Fruit fly (Drosophila melanogaster) whole organism, embryonic: ENCODE data around the gene CG9444.
A peak's percentile ranks its signal among the peaks of the same experiment; 100 is the strongest.

Source experiments
- BEAF-32 ChIP-seq: fragments of 200-800 bp; sonication (Bioruptor generic); optimal IDR thresholded peaks from 3 replicates; lab custom pipeline; 2017; ENCODE audit warnings: missing biosample characterization, missing genetic modification characterization, mild to moderate bottlenecking, moderate library complexity, missing genetic modification reagents
- CG10543 ChIP-seq: fragments of 200-800 bp; sonication (Bioruptor generic); optimal IDR thresholded peaks from 3 replicates; lab custom pipeline; 2017; ENCODE audit warnings: missing biosample characterization, mild to moderate bottlenecking, missing genetic modification characterization, moderate library complexity
- CG11093 ChIP-seq: fragments of 200-800 bp; sonication (Bioruptor generic); IDR thresholded peaks from 3 replicates; pipeline ENCODE4 v1.3.6; 2022; ENCODE audit warnings: missing biosample characterization, missing genetic modification characterization
- CG13775 ChIP-seq: fragments of 200-800 bp; sonication (Bioruptor generic); optimal IDR thresholded peaks from 3 replicates; lab custom pipeline; 2017; ENCODE audit warnings: missing biosample characterization, mild to moderate bottlenecking, missing genetic modification characterization
- CG14710 ChIP-seq: fragments of 200-800 bp; sonication (Bioruptor generic); optimal IDR thresholded peaks from 3 replicates; lab custom pipeline; 2019; ENCODE audit warnings: missing biosample characterization, mild to moderate bottlenecking, missing genetic modification characterization, moderate library complexity
- CG15514 ChIP-seq: fragments of 200-800 bp; sonication (Bioruptor generic); optimal IDR thresholded peaks from 3 replicates; lab custom pipeline; 2017; ENCODE audit warnings: missing biosample characterization, missing genetic modification characterization, mild to moderate bottlenecking, moderate library complexity, missing genetic modification reagents
- CG16815 ChIP-seq: fragments of 200-800 bp; sonication (Bioruptor generic); optimal IDR thresholded peaks from 3 replicates; lab custom pipeline; 2017; ENCODE audit warnings: missing biosample characterization, mild to moderate bottlenecking, missing genetic modification characterization
- CG17385 ChIP-seq: fragments of 200-800 bp; sonication (Bioruptor generic); optimal IDR thresholded peaks from 3 replicates; lab custom pipeline; 2018; ENCODE audit warnings: missing biosample characterization, mild to moderate bottlenecking, missing genetic modification characterization
- CG2202 ChIP-seq: fragments of 200-800 bp; sonication (Bioruptor generic); optimal IDR thresholded peaks from 2 replicates; lab custom pipeline; 2018; ENCODE audit warnings: missing biosample characterization, mild to moderate bottlenecking, missing genetic modification characterization
- CG2875 ChIP-seq: fragments of 200-800 bp; sonication (Bioruptor generic); optimal IDR thresholded peaks from 2 replicates; lab custom pipeline; 2017; ENCODE audit warnings: missing biosample characterization, mild to moderate bottlenecking, missing genetic modification characterization, missing genetic modification reagents
- CG30431 ChIP-seq: fragments of 200-800 bp; sonication (Bioruptor generic); optimal IDR thresholded peaks from 2 replicates; lab custom pipeline; 2017; ENCODE audit warnings: missing biosample characterization, missing genetic modification characterization
- CG33213 ChIP-seq: fragments of 200-800 bp; sonication (Bioruptor generic); optimal IDR thresholded peaks from 3 replicates; lab custom pipeline; 2016; ENCODE audit warnings: missing biosample characterization, missing genetic modification characterization
- CG33557 ChIP-seq: fragments of 200-800 bp; sonication (Bioruptor generic); optimal IDR thresholded peaks from 2 replicates; lab custom pipeline; 2019; ENCODE audit warnings: missing biosample characterization, mild to moderate bottlenecking, missing genetic modification characterization, moderate library complexity
- CG3847 ChIP-seq: fragments of 200-800 bp; sonication (Bioruptor generic); IDR thresholded peaks from 2 replicates; pipeline ENCODE4 v1.3.6; 2022; ENCODE audit warnings: missing biosample characterization, missing genetic modification characterization
- CG6854 ChIP-seq: fragments of 200-800 bp; sonication (Bioruptor generic); optimal IDR thresholded peaks from 3 replicates; lab custom pipeline; 2017; ENCODE audit warnings: missing biosample characterization, mild to moderate bottlenecking, missing genetic modification characterization
- CG9437 ChIP-seq: fragments of 200-800 bp; sonication (Bioruptor generic); optimal IDR thresholded peaks from 2 replicates; lab custom pipeline; 2018; ENCODE audit warnings: missing biosample characterization, mild to moderate bottlenecking, missing genetic modification characterization
- CG9609 ChIP-seq: fragments of 200-800 bp; sonication (Bioruptor generic); optimal IDR thresholded peaks from 3 replicates; lab custom pipeline; 2016; ENCODE audit warnings: missing biosample characterization, missing genetic modification characterization
- Dfd ChIP-seq, 2 experiments: fragments of >200 bp; optimal IDR thresholded peaks; 2 replicates each; lab custom pipeline; 2017; ENCODE audit warnings: missing biosample characterization in 2 of 2, missing genetic modification characterization in 2 of 2
- Dp ChIP-seq: fragments of 200-800 bp; sonication (Bioruptor generic); optimal IDR thresholded peaks from 2 replicates; lab custom pipeline; 2018; ENCODE audit warnings: missing biosample characterization, mild to moderate bottlenecking, missing genetic modification characterization, moderate library complexity
- E2f2 ChIP-seq: fragments of 200-800 bp; sonication (Bioruptor generic); IDR thresholded peaks from 2 replicates; pipeline ENCODE4 v1.3.6; 2022; ENCODE audit warnings: missing biosample characterization, missing genetic modification characterization
- HLH54F ChIP-seq: fragments of 200-800 bp; sonication (Bioruptor generic); optimal IDR thresholded peaks from 3 replicates; lab custom pipeline; 2016; ENCODE audit warnings: missing biosample characterization, missing genetic modification characterization
- Hr51 ChIP-seq, 2 experiments: fragments of 200-800 bp; sonication (Bioruptor generic); optimal IDR thresholded peaks; 2 replicates in 1 of 2; 3 replicates in 1 of 2; lab custom pipeline; 2016 to 2018; ENCODE audit warnings: missing biosample characterization in 2 of 2, missing genetic modification characterization in 2 of 2, mild to moderate bottlenecking in 1 of 2, moderate library complexity in 1 of 2
- Kr ChIP-seq: fragments of 200-800 bp; sonication (Bioruptor generic); optimal IDR thresholded peaks from 2 replicates; lab custom pipeline; 2017; ENCODE audit warnings: missing biosample characterization, mild to moderate bottlenecking, missing genetic modification characterization
- Lpt ChIP-seq: fragments of >200 bp; optimal IDR thresholded peaks from 2 replicates; lab custom pipeline; 2018; ENCODE audit warnings: missing biosample characterization, missing genetic modification characterization
- MBD-R2 ChIP-seq: fragments of 200-800 bp; sonication (Bioruptor generic); IDR thresholded peaks from 2 replicates; pipeline ENCODE4 v1.3.6; 2022; ENCODE audit warnings: missing biosample characterization, missing genetic modification characterization
- Med ChIP-seq: fragments of 200-800 bp; sonication (Bioruptor generic); peaks from one replicate; lab custom pipeline; 2016; ENCODE audit warnings: missing biosample characterization, missing genetic modification characterization, mild to moderate bottlenecking, inconsistent platforms, moderate library complexity
- NC2β ChIP-seq: fragments of 200-800 bp; sonication (Bioruptor generic); optimal IDR thresholded peaks from 2 replicates; lab custom pipeline; 2016; ENCODE audit warnings: missing biosample characterization, missing genetic modification characterization
- Nf-YB ChIP-seq: fragments of 200-800 bp; sonication (Bioruptor generic); optimal IDR thresholded peaks from 3 replicates; lab custom pipeline; 2019; ENCODE audit warnings: missing biosample characterization, mild to moderate bottlenecking, missing genetic modification characterization, moderate library complexity
- Rx ChIP-seq: fragments of 200-800 bp; sonication (Bioruptor generic); IDR thresholded peaks from 2 replicates; pipeline ENCODE4 v1.3.6; 2022; ENCODE audit warnings: missing biosample characterization, missing genetic modification characterization
- Tbp ChIP-seq: fragments of >200 bp; optimal IDR thresholded peaks from 2 replicates; lab custom pipeline; 2018; ENCODE audit warnings: missing biosample characterization, missing genetic modification characterization
- YL-1 ChIP-seq: fragments of 200-800 bp; sonication (Bioruptor generic); optimal IDR thresholded peaks from 3 replicates; lab custom pipeline; 2017; ENCODE audit warnings: missing biosample characterization, mild to moderate bottlenecking, missing genetic modification characterization
- aop ChIP-seq: fragments of 200-800 bp; sonication (Bioruptor generic); IDR thresholded peaks from 2 replicates; pipeline ENCODE4 v1.3.6; 2022; ENCODE audit warnings: missing biosample characterization, missing genetic modification characterization
- crp ChIP-seq, 2 experiments: fragments of 200-800 bp; sonication (Bioruptor generic); optimal IDR thresholded peaks; 2 replicates in 1 of 2; 3 replicates in 1 of 2; lab custom pipeline; 2017; ENCODE audit warnings: missing biosample characterization in 2 of 2, missing genetic modification characterization in 2 of 2, mild to moderate bottlenecking in 1 of 2, moderate library complexity in 1 of 2
- cwo ChIP-seq: fragments of 200-800 bp; sonication (Bioruptor generic); optimal IDR thresholded peaks from 3 replicates; lab custom pipeline; 2017; ENCODE audit warnings: missing biosample characterization, missing genetic modification characterization, mild to moderate bottlenecking, moderate library complexity, missing genetic modification reagents
- dimm ChIP-seq: fragments of 200-800 bp; sonication (Bioruptor generic); IDR thresholded peaks from 2 replicates; pipeline ENCODE4 v1.3.6; 2022; ENCODE audit warnings: missing biosample characterization, missing genetic modification characterization
- ftz-f1 ChIP-seq: fragments of 200-800 bp; sonication (Bioruptor generic); optimal IDR thresholded peaks from 2 replicates; lab custom pipeline; 2016; ENCODE audit warnings: missing biosample characterization, missing genetic modification characterization
- gem ChIP-seq: fragments of 200-800 bp; sonication (Bioruptor generic); optimal IDR thresholded peaks from 2 replicates; lab custom pipeline; 2019; ENCODE audit warnings: missing biosample characterization, mild to moderate bottlenecking, missing genetic modification characterization, moderate library complexity
- gfzf ChIP-seq: fragments of 200-800 bp; sonication (Bioruptor generic); optimal IDR thresholded peaks from 2 replicates; lab custom pipeline; 2016; ENCODE audit warnings: missing biosample characterization, mild to moderate bottlenecking, missing genetic modification characterization, moderate library complexity
- grn ChIP-seq: fragments of 200-800 bp; sonication (Bioruptor generic); optimal IDR thresholded peaks from 3 replicates; lab custom pipeline; 2017; ENCODE audit warnings: missing biosample characterization, missing genetic modification characterization
- gro ChIP-seq: fragments of 200-800 bp; sonication (Bioruptor generic); optimal IDR thresholded peaks from 2 replicates; lab custom pipeline; 2016; ENCODE audit warnings: missing biosample characterization, missing genetic modification characterization
- kah ChIP-seq: fragments of 200-800 bp; sonication (Bioruptor generic); optimal IDR thresholded peaks from 2 replicates; lab custom pipeline; 2018; ENCODE audit warnings: missing biosample characterization, mild to moderate bottlenecking, missing genetic modification characterization
- lov ChIP-seq, 2 experiments: fragments of 200-800 bp in 1 of 2; fragments of >200 bp in 1 of 2; sonication (Bioruptor generic) in 1 of 2; IDR thresholded peaks in 1 of 2; optimal IDR thresholded peaks in 1 of 2; 2 replicates in 1 of 2; 3 replicates in 1 of 2; pipeline versions ENCODE4 v1.3.6 to Lab custom; 2017 to 2022; ENCODE audit warnings: missing biosample characterization in 1 of 2, missing genetic modification characterization in 1 of 2
- nerfin-2 ChIP-seq: fragments of 200-800 bp; sonication (Bioruptor generic); IDR thresholded peaks from 2 replicates; pipeline ENCODE4 v1.3.6; 2022; ENCODE audit warnings: missing biosample characterization, missing genetic modification characterization; ENCODE audit not compliant: partially characterized antibody
- odd ChIP-seq: fragments of 200-800 bp; sonication (Bioruptor generic); optimal IDR thresholded peaks from 2 replicates; lab custom pipeline; 2017; ENCODE audit warnings: missing biosample characterization, mild to moderate bottlenecking, missing genetic modification characterization
- org-1 ChIP-seq: fragments of 200-800 bp; sonication (Bioruptor generic); optimal IDR thresholded peaks from 2 replicates; lab custom pipeline; 2017; ENCODE audit warnings: missing biosample characterization, missing genetic modification characterization
- pum ChIP-seq: fragments of 200-800 bp; sonication (Bioruptor generic); optimal IDR thresholded peaks from 2 replicates; lab custom pipeline; 2016; ENCODE audit warnings: missing biosample characterization, missing genetic modification characterization
- pzg ChIP-seq: fragments of 200-800 bp; sonication (Bioruptor generic); optimal IDR thresholded peaks from 3 replicates; lab custom pipeline; 2018; ENCODE audit warnings: missing biosample characterization, mild to moderate bottlenecking, missing genetic modification characterization, moderate library complexity
- sug ChIP-seq: fragments of 200-800 bp; optimal IDR thresholded peaks from 2 replicates; lab custom pipeline; 2019; ENCODE audit warnings: missing biosample characterization, mild to moderate bottlenecking, missing genetic modification characterization, moderate library complexity
- tup ChIP-seq: fragments of 200-800 bp; sonication (Bioruptor generic); optimal IDR thresholded peaks from 2 replicates; lab custom pipeline; 2016; ENCODE audit warnings: missing biosample characterization, mild to moderate bottlenecking, missing genetic modification characterization, moderate library complexity
- wek ChIP-seq: fragments of 200-800 bp; sonication (Bioruptor generic); optimal IDR thresholded peaks from 3 replicates; lab custom pipeline; 2018; ENCODE audit warnings: missing biosample characterization, mild to moderate bottlenecking, missing genetic modification characterization, moderate library complexity

Gene CG9444

DNA sequence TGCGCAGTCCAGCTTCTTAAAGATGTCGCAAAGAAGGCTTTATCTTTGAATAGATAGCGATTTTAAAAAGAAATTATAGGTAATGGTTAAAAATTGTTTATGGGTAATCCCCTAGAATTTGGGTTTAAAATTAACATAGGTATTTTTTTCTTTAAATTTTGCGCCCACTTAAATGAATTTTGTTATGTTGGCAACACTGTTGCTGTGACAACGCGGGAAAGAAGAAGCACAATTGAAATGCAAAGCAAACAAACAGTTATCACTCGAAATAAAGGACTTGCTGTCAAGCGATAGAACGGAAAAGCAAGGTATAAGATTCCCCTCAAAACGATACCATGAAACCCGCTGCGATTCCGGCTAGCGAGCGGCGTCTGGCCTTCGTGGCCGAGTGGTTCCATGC, 4.3 kb downstream of the CG9444 start, which contains the start of gene nmdyn-D7 (continued):
- TF ChIP-seq dimm (GFP tag; lab: Robert Waterston, UW) (no peak), CG6854 (no peak), gem (no peak), CG10543 (GFP tag; lab: Kevin White, UChicago) (no peak), CG3847 (GFP tag; lab: Robert Waterston, UW) (no peak), pzg (GFP tag; lab: Kevin White, UChicago) (peak; percentile 44), Rx (no peak), CG17385 (GFP tag; lab: Kevin White, UChicago) (peak; percentile 99), CG33557 (GFP tag; lab: Kevin White, UChicago) (no peak), CG2202 (tag; lab: Kevin White, UChicago) (no peak), CG33213 (GFP tag; lab: Kevin White, UChicago) (no peak), tup (GFP tag; lab: Kevin White, UChicago) (no peak), CG16815 (no peak), CG15514 (GFP tag; lab: Kevin White, UChicago) (peak; percentile 11), Dfd (GFP tag; optimal IDR thresholded peaks at IDR 0.05; lab: Kevin White, UChicago) (no peak), nerfin-2 (GFP tag; lab: Robert Waterston, UW) (no peak), Hr51 (GFP tag; optimal IDR thresholded peaks at IDR 0.05; lab: Kevin White, UChicago) (no peak), pum (GFP tag; lab: Kevin White, UChicago) (no peak), gfzf (peak; percentile 45), YL-1 (GFP tag; lab: Kevin White, UChicago) (peak; percentile 50), Med (GFP tag; lab: Kevin White, UChicago) (peak; percentile 64), aop (no peak), crp (GFP tag; optimal IDR thresholded peaks at IDR 0.05; lab: Kevin White, UChicago) (no peak), Dp (GFP tag; lab: Kevin White, UChicago) (peak; percentile 93), CG9609 (GFP tag; lab: Kevin White, UChicago) (no peak), org-1 (no peak), CG11093 (GFP tag; lab: Robert Waterston, UW) (no peak), CG2875 (GFP tag; lab: Kevin White, UChicago) (no peak), Kr (GFP tag; lab: Kevin White, UChicago) (no peak), lov (optimal IDR thresholded peaks at IDR 0.05; lab: Kevin White, UChicago) (no peak), lov (GFP tag; IDR thresholded peaks at IDR 0.05; lab: Robert Waterston, UW) (no peak), CG9437 (GFP tag; lab: Kevin White, UChicago) (no peak), sug (no peak), CG30431 (GFP tag; lab: Kevin White, UChicago) (no peak), wek (GFP tag; lab: Kevin White, UChicago) (no peak), Lpt (no peak), HLH54F (GFP tag; lab: Kevin White, UChicago) (no peak), E2f2 (GFP tag; lab: Robert Waterston, UW) (peak; percentile 97), CG14710 (tag; lab: Kevin White, UChicago) (peak; percentile 38), ftz-f1 (no peak), MBD-R2 (GFP tag; lab: Robert Waterston, UW) (peak; percentile 71; the same call in 1 of the 2 replicates), Tbp (GFP tag; lab: Kevin White, UChicago) (no peak), Nf-YB (GFP tag; lab: Kevin White, UChicago) (no peak), odd (no peak), CG13775 (GFP tag; lab: Kevin White, UChicago) (no peak), NC2β (GFP tag; lab: Kevin White, UChicago) (no peak), BEAF-32 (peak; percentile 2), gro (GFP tag; lab: Kevin White, UChicago) (no peak), kah (GFP tag; lab: Kevin White, UChicago) (no peak), cwo (GFP tag; lab: Kevin White, UChicago) (no peak), grn (GFP tag; lab: Kevin White, UChicago) (no peak)
